Worm (Caenorhabditis elegans) whole organism, L2 larva: ENCODE results near the gene ula-1.
A peak's percentile ranks its signal among the peaks of the same experiment; 100 is the strongest.

Experiments
- C34F6.9 ChIP-seq: fragments of 150-350 bp; optimal IDR thresholded peaks from 2 replicates; lab custom pipeline; 2014; ENCODE audit warnings: missing biosample characterization, missing genetic modification characterization
- F13H6.1 ChIP-seq: sonication (generic microtip); optimal IDR thresholded peaks from 2 replicates; lab custom pipeline; 2016; ENCODE audit warnings: missing genetic modification characterization, missing compliant biosample characterization
- R02D3.7 ChIP-seq: fragments of 150-350 bp; optimal IDR thresholded peaks from 2 replicates; lab custom pipeline; 2014; ENCODE audit warnings: missing biosample characterization, missing genetic modification characterization
- alr-1 ChIP-seq: fragments of 150-350 bp; optimal IDR thresholded peaks from 2 replicates; lab custom pipeline; 2014; ENCODE audit warnings: missing biosample characterization, missing genetic modification characterization
- aly-2 ChIP-seq: fragments of 150-350 bp; optimal IDR thresholded peaks from 2 replicates; lab custom pipeline; 2014; ENCODE audit warnings: missing biosample characterization, missing genetic modification characterization
- ama-1 ChIP-seq: fragments of 150-350 bp; optimal IDR thresholded peaks from 2 replicates; lab custom pipeline; 2018; ENCODE audit warnings: inconsistent platforms
- blmp-1 ChIP-seq: sonication (generic microtip); optimal IDR thresholded peaks from 2 replicates; lab custom pipeline; 2017; ENCODE audit warnings: missing genetic modification characterization, mild to moderate bottlenecking, missing compliant biosample characterization, antibody characterized with exemption, moderate library complexity; ENCODE audit not compliant: insufficient read depth
- ceh-82 ChIP-seq: fragments of 150-350 bp; optimal IDR thresholded peaks from 2 replicates; lab custom pipeline; 2014; ENCODE audit warnings: missing biosample characterization, missing genetic modification characterization
- crh-2 ChIP-seq: sonication (generic microtip); optimal IDR thresholded peaks from 2 replicates; lab custom pipeline; 2017; ENCODE audit warnings: missing biosample characterization, missing genetic modification characterization
- dmd-4 ChIP-seq: sonication (generic microtip); optimal IDR thresholded peaks from 2 replicates; lab custom pipeline; 2017; ENCODE audit warnings: missing biosample characterization, missing genetic modification characterization
- egl-27 ChIP-seq: sonication (generic microtip); optimal IDR thresholded peaks from 3 replicates; lab custom pipeline; 2017; ENCODE audit warnings: missing biosample characterization, missing genetic modification reagents, missing genetic modification characterization
- elt-1 ChIP-seq: fragments of 150-350 bp; optimal IDR thresholded peaks from 2 replicates; lab custom pipeline; 2014; ENCODE audit warnings: missing biosample characterization, missing genetic modification characterization
- elt-3 ChIP-seq: sonication (generic microtip); optimal IDR thresholded peaks from 2 replicates; lab custom pipeline; 2017; ENCODE audit warnings: missing biosample characterization, missing genetic modification characterization
- fos-1 ChIP-seq: fragments of 150-350 bp; optimal IDR thresholded peaks from 2 replicates; lab custom pipeline; 2014; ENCODE audit warnings: missing biosample characterization, missing genetic modification characterization
- gmeb-1 ChIP-seq: fragments of 150-350 bp; optimal IDR thresholded peaks from 2 replicates; lab custom pipeline; 2014; ENCODE audit warnings: missing biosample characterization, missing genetic modification characterization
- lin-11 ChIP-seq: fragments of 150-350 bp; sonication (generic microtip); optimal IDR thresholded peaks from 2 replicates; lab custom pipeline; 2014; ENCODE audit warnings: missing biosample characterization, missing genetic modification characterization, inconsistent platforms, mixed read lengths
- lin-39 ChIP-seq: fragments of 150-350 bp; optimal IDR thresholded peaks from 2 replicates; lab custom pipeline; 2014; ENCODE audit warnings: missing biosample characterization, missing genetic modification reagents, missing genetic modification characterization
- lsy-2 ChIP-seq, 2 experiments: fragments of 150-350 bp in 1 of 2; sonication (generic microtip) in 1 of 2; optimal IDR thresholded peaks; 2 replicates each; lab custom pipeline; 2014 to 2017; ENCODE audit warnings: missing biosample characterization in 2 of 2, missing genetic modification characterization in 2 of 2
- nhr-12 ChIP-seq: fragments of 150-350 bp; optimal IDR thresholded peaks from 2 replicates; lab custom pipeline; 2014; ENCODE audit warnings: missing biosample characterization, missing genetic modification characterization
- nhr-129 ChIP-seq: fragments of 150-350 bp; optimal IDR thresholded peaks from 2 replicates; lab custom pipeline; 2014; ENCODE audit warnings: missing biosample characterization, missing genetic modification characterization
- nhr-21 ChIP-seq: fragments of 150-350 bp; optimal IDR thresholded peaks from 2 replicates; lab custom pipeline; 2014; ENCODE audit warnings: missing biosample characterization, missing genetic modification characterization
- nhr-23 ChIP-seq: fragments of 150-350 bp; optimal IDR thresholded peaks from 2 replicates; lab custom pipeline; 2014; ENCODE audit warnings: missing biosample characterization, missing genetic modification reagents, missing genetic modification characterization
- nhr-237 ChIP-seq: fragments of 150-350 bp; optimal IDR thresholded peaks from 2 replicates; lab custom pipeline; 2014; ENCODE audit warnings: missing biosample characterization, missing genetic modification characterization
- nhr-25 ChIP-seq: fragments of 150-350 bp; sonication (generic microtip); optimal IDR thresholded peaks from 3 replicates; lab custom pipeline; 2014; ENCODE audit warnings: missing biosample characterization, missing genetic modification characterization
- nhr-6 ChIP-seq: fragments of 150-350 bp; optimal IDR thresholded peaks from 2 replicates; lab custom pipeline; 2014; ENCODE audit warnings: missing biosample characterization, missing genetic modification characterization
- nhr-77 ChIP-seq: fragments of 150-350 bp; optimal IDR thresholded peaks from 2 replicates; lab custom pipeline; 2014; ENCODE audit warnings: missing biosample characterization, missing genetic modification characterization
- sem-4 ChIP-seq: fragments of 150-350 bp; optimal IDR thresholded peaks from 2 replicates; lab custom pipeline; 2014; ENCODE audit warnings: missing biosample characterization, missing genetic modification reagents, missing genetic modification characterization
- skn-1 ChIP-seq: sonication (generic microtip); optimal IDR thresholded peaks from 2 replicates; lab custom pipeline; 2017; ENCODE audit warnings: missing biosample characterization, missing genetic modification characterization
- sma-3 ChIP-seq: sonication (generic microtip); optimal IDR thresholded peaks from 2 replicates; lab custom pipeline; 2016; ENCODE audit warnings: missing genetic modification reagents, missing genetic modification characterization, missing compliant biosample characterization
- sma-9 ChIP-seq, 2 experiments: fragments of 150-350 bp in 1 of 2; sonication (generic microtip) in 1 of 2; optimal IDR thresholded peaks; 2 replicates each; lab custom pipeline; 2014 to 2016; ENCODE audit warnings: missing genetic modification characterization in 2 of 2, mild to moderate bottlenecking in 1 of 2, missing biosample characterization in 1 of 2, missing compliant biosample characterization in 1 of 2, missing genetic modification reagents in 1 of 2, moderate library complexity in 1 of 2
- snpc-4 ChIP-seq: fragments of 150-350 bp; optimal IDR thresholded peaks from 2 replicates; lab custom pipeline; 2014; ENCODE audit warnings: missing biosample characterization, missing genetic modification characterization
- unc-39 ChIP-seq: fragments of 150-350 bp; optimal IDR thresholded peaks from 2 replicates; lab custom pipeline; 2014; ENCODE audit warnings: missing biosample characterization, missing genetic modification characterization
- unc-55 ChIP-seq: fragments of 150-350 bp; sonication (generic microtip); optimal IDR thresholded peaks from 3 replicates; lab custom pipeline; 2014; ENCODE audit warnings: missing biosample characterization, missing genetic modification reagents, missing genetic modification characterization
- zag-1 ChIP-seq: fragments of 150-350 bp; optimal IDR thresholded peaks from 2 replicates; lab custom pipeline; 2014; ENCODE audit warnings: missing biosample characterization, missing genetic modification characterization
- ztf-1 ChIP-seq: fragments of 200-800 bp; sonication (Bioruptor generic); conservative IDR thresholded peaks from 2 replicates; pipeline ENCODE4 v1.3.6; 2022; ENCODE audit warnings: missing genetic modification characterization, missing compliant biosample characterization

The ula-1 gene

DNA sequence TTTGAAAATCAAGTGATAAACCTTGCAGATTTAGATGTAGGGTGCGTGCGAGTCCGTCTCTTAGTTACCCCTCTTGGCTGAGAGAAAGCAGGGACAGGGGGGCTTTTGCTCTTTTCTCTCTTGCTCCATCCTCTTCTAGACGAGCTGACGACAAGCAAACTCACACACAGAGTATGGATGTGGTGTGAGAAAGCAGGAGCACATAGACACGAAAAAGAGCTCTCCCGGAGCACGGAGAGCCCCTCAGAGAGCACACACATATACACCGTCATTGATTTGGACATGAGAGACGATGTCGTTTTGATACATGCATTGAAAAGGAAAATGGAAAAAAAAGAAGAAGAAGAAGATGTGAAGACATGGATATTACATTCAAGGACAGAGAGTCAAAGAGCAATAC, 44.5 kb downstream of the ula-1 start:
- peak; percentile 9 for TF ChIP-seq sma-9 (GFP tag; optimal IDR thresholded peaks at IDR 0.05; lab: Kevin White, UChicago)
- TF ChIP-seq sma-9 (tag; optimal IDR thresholded peaks at IDR 0.05; lab: Kevin White, UChicago) = no peak
- no peak for TF ChIP-seq blmp-1 (tag; lab: Kevin White, UChicago)
- TF ChIP-seq lin-11 (tag; lab: Kevin White, UChicago) = peak; percentile 4
- TF ChIP-seq sem-4 = no peak
- TF ChIP-seq nhr-129 = peak; percentile 50
- TF ChIP-seq C34F6.9 (tag; lab: Kevin White, UChicago) = peak; percentile 49

- TF ChIP-seq zag-1 (tag; lab: Kevin White, UChicago) = no peak
- TF ChIP-seq alr-1 (tag; lab: Kevin White, UChicago) = no peak
- TF ChIP-seq nhr-129 = no peak
- TF ChIP-seq nhr-6 (tag; lab: Kevin White, UChicago) = no peak
- TF ChIP-seq aly-2 (tag; lab: Kevin White, UChicago) = no peak
- TF ChIP-seq ztf-1 (GFP tag; lab: Robert Waterston, UW) = no peak
- no peak for TF ChIP-seq snpc-4
- no peak for TF ChIP-seq crh-2 (tag; lab: Kevin White, UChicago)
- no peak for TF ChIP-seq nhr-12 (tag; lab: Kevin White, UChicago)
- TF ChIP-seq sma-9 (GFP tag; optimal IDR thresholded peaks at IDR 0.05; lab: Kevin White, UChicago) = no peak
- TF ChIP-seq sma-9 (tag; optimal IDR thresholded peaks at IDR 0.05; lab: Kevin White, UChicago) = no peak
- no peak for TF ChIP-seq F13H6.1 (tag; lab: Kevin White, UChicago)
- TF ChIP-seq sem-4 = no peak
Measured at ce11 chrIII:4874671-4875070, 45.5 kb downstream of the ula-1 start, which contains the start of gene C35D10.12. TSS of gene C35D10.12 (minus strand) at chrIII:4874771.

- TF ChIP-seq nhr-23 (tag; lab: Kevin White, UChicago) (no peak), fos-1 (tag; lab: Kevin White, UChicago) (no peak), lsy-2 (tag; optimal IDR thresholded peaks at IDR 0.05; lab: Kevin White, UChicago) (no peak), elt-1 (tag; lab: Kevin White, UChicago) (no peak), C34F6.9 (tag; lab: Kevin White, UChicago) (no peak), ama-1 (lab: Kevin White, UChicago) (no peak), nhr-25 (tag; lab: Kevin White, UChicago) (no peak), unc-39 (tag; lab: Kevin White, UChicago) (no peak)
Measured at ce11 chrIII:4873395-4873794, 46.7 kb downstream of the ula-1 start.

- no peak for TF ChIP-seq sem-4
- no peak for TF ChIP-seq skn-1 (tag; lab: Kevin White, UChicago)
- TF ChIP-seq zag-1 (tag; lab: Kevin White, UChicago) = no peak
- TF ChIP-seq R02D3.7 (tag; lab: Kevin White, UChicago) = no peak
- TF ChIP-seq snpc-4 = no peak
- TF ChIP-seq gmeb-1 = no peak
- TF ChIP-seq lin-39 (tag; lab: Kevin White, UChicago) = no peak
- TF ChIP-seq ceh-82 = no peak
- TF ChIP-seq sma-3 (GFP tag; lab: Kevin White, UChicago) = no peak
- TF ChIP-seq elt-1 (tag; lab: Kevin White, UChicago) = no peak
- no peak for TF ChIP-seq dmd-4
- no peak for TF ChIP-seq elt-3
- TF ChIP-seq lsy-2 (tag; optimal IDR thresholded peaks at IDR 0.05; lab: Kevin White, UChicago) = no peak
- TF ChIP-seq unc-55 = no peak
Measured at ce11 chrIII:4870478-4870877, 49.6 kb downstream of the ula-1 start, which contains the start of gene gipc-1. TSS of gene gipc-1 (plus strand) at chrIII:4870778.

DNA sequence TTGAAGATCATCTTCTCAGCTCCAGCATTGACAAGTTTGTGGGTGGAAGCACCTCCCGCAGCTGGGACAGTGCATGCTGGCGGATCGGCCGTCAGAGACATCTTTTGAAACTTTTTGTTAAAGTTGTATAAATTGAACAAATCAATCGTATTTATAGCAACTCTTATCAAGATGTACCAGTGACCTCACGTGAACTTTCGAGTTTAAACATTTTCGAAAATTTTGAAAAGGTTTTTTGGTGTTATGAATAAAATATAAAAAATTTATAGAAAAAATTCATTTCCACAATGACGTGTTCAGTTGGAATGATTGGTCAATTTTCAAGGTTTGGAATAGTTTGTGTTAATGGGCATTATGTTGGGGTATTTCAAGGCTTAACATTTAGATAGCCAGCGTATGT, 51.5 kb downstream of the ula-1 start, which contains the start of the genes msd-4 and C35D10.3:
TSS of gene msd-4 (minus strand) at position 101 of the 400 bp plus-strand sequence.
TSS of gene C35D10.3 (plus strand) at position 279 of the 400 bp plus-strand sequence.
- TF ChIP-seq blmp-1 (tag; lab: Kevin White, UChicago) = no peak
- no peak for TF ChIP-seq nhr-21 (tag; lab: Kevin White, UChicago)
- no peak for TF ChIP-seq sem-4
- TF ChIP-seq nhr-237 (tag; lab: Kevin White, UChicago) = no peak
- no peak for TF ChIP-seq egl-27
- no peak for TF ChIP-seq nhr-77 (tag; lab: Kevin White, UChicago)
- TF ChIP-seq dmd-4 = no peak
- no peak for TF ChIP-seq unc-39 (tag; lab: Kevin White, UChicago)
